Fruit fly (Drosophila melanogaster): ENCODE results near the gene CG8360.

The CG8360 gene

DNA sequence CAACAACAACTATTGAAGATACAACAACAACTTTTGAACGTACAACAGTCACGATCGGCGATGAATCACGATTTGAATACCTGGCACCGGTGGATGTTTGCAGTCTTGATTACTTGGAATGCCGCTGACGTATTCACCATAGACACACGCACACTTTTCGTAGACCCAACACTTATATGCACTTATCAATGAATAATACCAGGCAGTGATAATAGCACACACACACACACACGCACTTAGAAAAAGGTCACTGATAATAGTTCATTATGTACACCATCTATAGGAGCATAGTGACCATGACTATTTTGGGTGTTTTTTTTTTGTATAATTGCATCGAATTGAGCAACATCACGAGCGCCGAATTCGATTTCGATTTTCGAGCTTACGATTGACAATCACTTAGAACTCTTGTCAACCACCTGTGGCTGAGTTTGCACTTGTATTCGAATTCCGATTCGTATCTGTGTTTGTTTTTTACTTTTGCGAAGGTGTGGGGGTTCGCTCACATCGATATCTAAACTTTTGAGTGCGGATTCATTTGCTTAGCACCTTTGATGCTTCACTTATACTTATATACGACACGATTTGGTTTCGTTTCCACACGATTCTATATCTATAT is 26.4 kb downstream of the CG8360 start (continued):
- peak in 1 of 2 experiments; percentile 74 for TF ChIP-seq eve (GFP tag; optimal IDR thresholded peaks at IDR 0.05)
- TF ChIP-seq zfh1 (GFP tag; IDR thresholded peaks at IDR 0.05) = no peak
- TF ChIP-seq D19B (GFP tag; optimal IDR thresholded peaks at IDR 0.05) = no peak
- no peak for TF ChIP-seq CG10979 (tag; optimal IDR thresholded peaks at IDR 0.05)
- no peak for TF ChIP-seq CG2199 (GFP tag; IDR thresholded peaks at IDR 0.05)
- peak; percentile 20 for TF ChIP-seq kni (GFP tag; optimal IDR thresholded peaks at IDR 0.05)
- TF ChIP-seq lab (GFP tag; optimal IDR thresholded peaks at IDR 0.05) = peak; percentile 21
- no peak for TF ChIP-seq CG18476 (GFP tag; optimal IDR thresholded peaks at IDR 0.05)
- no peak for TF ChIP-seq gcm (GFP tag; optimal IDR thresholded peaks at IDR 0.05)
- TF ChIP-seq sd (tag; optimal IDR thresholded peaks at IDR 0.05) = peak; percentile 96
- TF ChIP-seq Ets97D (GFP tag; optimal IDR thresholded peaks at IDR 0.05) = no peak
- TF ChIP-seq Doc2 (GFP tag; IDR thresholded peaks at IDR 0.05) = no peak
- no peak for TF ChIP-seq CG8089 (GFP tag; optimal IDR thresholded peaks at IDR 0.05)
- peak in 1 of 2 experiments; percentile 90 for TF ChIP-seq Hr78 (GFP tag; optimal IDR thresholded peaks at IDR 0.05)
- TF ChIP-seq Aef1 (GFP tag; IDR thresholded peaks at IDR 0.05) = no peak
- peak; percentile 72 for TF ChIP-seq CG4360 (GFP tag; IDR thresholded peaks at IDR 0.05)

DNA sequence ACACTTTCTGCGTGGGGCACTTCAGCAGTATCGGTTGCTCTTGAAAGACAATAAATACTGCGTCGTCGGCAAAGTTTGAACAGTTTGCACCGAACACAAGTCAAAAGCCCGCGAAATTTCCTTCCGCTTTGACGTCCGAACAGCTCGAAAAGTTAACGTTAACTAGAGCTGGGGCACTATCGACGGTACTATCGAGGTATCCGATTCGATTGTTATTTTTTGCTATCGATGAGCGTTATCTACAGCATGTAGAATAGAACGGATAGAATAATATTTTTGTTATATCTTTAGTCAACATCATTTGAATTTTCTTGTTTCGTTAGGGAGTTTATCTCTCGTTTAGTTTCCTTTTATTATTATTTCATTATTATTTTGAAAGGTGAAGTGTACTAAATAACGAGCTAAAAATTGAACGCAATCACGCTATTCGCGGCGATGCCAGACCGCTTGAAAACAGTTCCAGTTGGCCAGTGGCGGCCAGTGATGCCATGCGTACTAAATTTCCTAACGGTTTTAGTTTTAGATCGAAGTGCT is 27.0 kb downstream of the CG8360 start, which contains the start of gene Pvr:
Gene Pvr, minus strand, starts transcription at position 167 of the 534 bp plus-strand sequence.
- peak; percentile 74 for TF ChIP-seq Lhr (GFP tag; optimal IDR thresholded peaks at IDR 0.05)
- peak; percentile 83 for TF ChIP-seq Dref (GFP tag; IDR thresholded peaks at IDR 0.05)
- TF ChIP-seq mam (GFP tag; optimal IDR thresholded peaks at IDR 0.05) = no peak
- no peak for TF ChIP-seq zfh1 (GFP tag; IDR thresholded peaks at IDR 0.05)
- peak; percentile 64 for TF ChIP-seq Hmr (GFP tag; optimal IDR thresholded peaks at IDR 0.05)
- TF ChIP-seq crol (GFP tag; IDR thresholded peaks at IDR 0.05) = no peak
- TF ChIP-seq HLHmδ (GFP tag; optimal IDR thresholded peaks at IDR 0.05) = peak; percentile 19
- peak; percentile 11; the same call in 1 of the 3 replicates for TF ChIP-seq CG34422 (GFP tag; IDR thresholded peaks at IDR 0.05)
- TF ChIP-seq CG8924 (tag; optimal IDR thresholded peaks at IDR 0.05) = peak; percentile 3
- no peak for TF ChIP-seq CG8388 (GFP tag; optimal IDR thresholded peaks at IDR 0.05)
- TF ChIP-seq hb (GFP tag; IDR thresholded peaks at IDR 0.05; ENCODE audit: partially characterized antibody) = peak; percentile 89
- TF ChIP-seq inv (GFP tag; IDR thresholded peaks at IDR 0.05; ENCODE audit: partially characterized antibody) = peak; percentile 94
- TF ChIP-seq ssp (GFP tag; IDR thresholded peaks at IDR 0.05) = no peak
- TF ChIP-seq E2f2 (GFP tag; IDR thresholded peaks at IDR 0.05) = peak; percentile 72
- TF ChIP-seq pita (GFP tag; optimal IDR thresholded peaks at IDR 0.05) = no peak
- TF ChIP-seq sob (GFP tag; IDR thresholded peaks at IDR 0.05) = 0 out of 2 replicates have a peak, but pooled peaks have one; percentile 14
- TF ChIP-seq rib (GFP tag; IDR thresholded peaks at IDR 0.05) = no peak
- peak; percentile 12 for TF ChIP-seq gfzf (GFP tag; optimal IDR thresholded peaks at IDR 0.05)
- TF ChIP-seq CG12942 (GFP tag; optimal IDR thresholded peaks at IDR 0.05) = no peak
- TF ChIP-seq Opbp (GFP tag; IDR thresholded peaks at IDR 0.05; ENCODE audit: partially characterized antibody) = peak; percentile 92
- TF ChIP-seq so (GFP tag; IDR thresholded peaks at IDR 0.05) = peak; percentile 68; the same call in 1 of the 3 replicates
- TF ChIP-seq Dp (GFP tag; optimal IDR thresholded peaks at IDR 0.05) = peak; percentile 66
- peak; percentile 2 for TF ChIP-seq CG34376 (GFP tag; optimal IDR thresholded peaks at IDR 0.05)
- peak; percentile 22; the same call in 1 of the 3 replicates for TF ChIP-seq Dbx (GFP tag; IDR thresholded peaks at IDR 0.05)
- peak; percentile 35; the same call in 1 of the 3 replicates for TF ChIP-seq row (GFP tag; IDR thresholded peaks at IDR 0.05)
- TF ChIP-seq sna (GFP tag; IDR thresholded peaks at IDR 0.05; ENCODE audit: partially characterized antibody) = peak; percentile 96
- no peak for TF ChIP-seq Chrac-16 (GFP tag; optimal IDR thresholded peaks at IDR 0.05)
- no peak for TF ChIP-seq Nf-YA (GFP tag; IDR thresholded peaks at IDR 0.05)
- no peak for TF ChIP-seq CG2875 (GFP tag; optimal IDR thresholded peaks at IDR 0.05)
- no peak for TF ChIP-seq CG6272 (GFP tag; IDR thresholded peaks at IDR 0.05)
- peak; percentile 93 for TF ChIP-seq Scr (GFP tag; IDR thresholded peaks at IDR 0.05; ENCODE audit: partially characterized antibody)
- peak; percentile 32 for TF ChIP-seq lbe (GFP tag; optimal IDR thresholded peaks at IDR 0.05)
- TF ChIP-seq CG15011 (GFP tag; optimal IDR thresholded peaks at IDR 0.05) = no peak
